Fruit fly (Drosophila melanogaster): ENCODE data around the gene CG13473.

Gene CG13473

DNA sequence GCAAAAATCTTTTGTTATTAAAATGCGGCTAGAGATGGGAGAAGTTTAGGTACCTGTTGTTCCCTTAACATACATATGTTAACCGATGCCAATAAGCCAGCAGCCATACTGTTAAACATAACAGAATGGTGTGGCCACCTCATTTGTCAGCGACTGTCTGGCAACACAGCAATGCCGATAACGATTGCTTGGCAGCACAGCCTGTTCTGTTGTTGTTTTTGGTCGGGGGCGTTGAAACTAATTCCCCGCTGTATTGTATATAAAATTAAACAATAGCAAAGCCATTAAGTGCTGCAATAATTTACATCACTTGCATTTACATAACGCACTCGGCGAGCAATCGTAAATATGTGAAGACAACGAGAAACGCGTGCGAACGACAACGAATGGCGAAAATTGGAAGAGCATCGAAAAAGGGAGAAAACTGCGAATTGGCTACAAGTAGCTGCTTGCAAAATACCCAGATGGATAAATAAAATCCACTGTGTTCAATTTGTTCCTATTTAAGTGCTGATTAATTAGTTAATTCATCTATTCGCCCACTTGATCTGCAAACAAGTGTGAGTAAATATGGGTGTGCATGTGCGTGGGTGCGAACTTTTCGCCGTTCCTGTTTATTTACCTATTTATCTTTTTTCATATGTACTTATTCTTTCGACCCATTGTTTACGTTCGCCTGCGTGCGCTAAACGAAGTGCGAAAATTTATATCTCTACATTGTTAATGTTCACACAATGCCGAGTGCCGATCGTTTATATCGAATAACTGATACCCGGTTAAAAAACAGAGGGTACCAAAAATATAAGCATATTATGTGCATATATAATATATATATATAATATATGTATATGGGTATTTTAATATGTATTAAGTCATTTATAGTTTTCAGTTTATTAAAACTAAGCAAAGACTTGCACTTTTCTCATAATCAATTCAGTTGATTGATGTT is 33.6 kb downstream of the CG13473 start, which contains the start of the genes Tsen34 and Mgat4a (continued):
- TF ChIP-seq Stat92E (GFP tag; optimal IDR thresholded peaks at IDR 0.05), result peak in 1 of 3 experiments; percentile 37
- TF ChIP-seq CG10431 (GFP tag; optimal IDR thresholded peaks at IDR 0.05), result peak; percentile 67
- TF ChIP-seq bsh (GFP tag; optimal IDR thresholded peaks at IDR 0.05), result no peak
- no peak; the same call in 1 of the 2 replicates for TF ChIP-seq Ada2b (GFP tag; IDR thresholded peaks at IDR 0.05)
- TF ChIP-seq CG2116 (GFP tag; optimal IDR thresholded peaks at IDR 0.05), result peak; percentile 71
- TF ChIP-seq chm (GFP tag; IDR thresholded peaks at IDR 0.05), result peak; percentile 14; the same call in 1 of the 2 replicates
- peak; percentile 42; the same call in 2 of the 3 replicates for TF ChIP-seq Aef1 (GFP tag; IDR thresholded peaks at IDR 0.05)
- peak; percentile 46; the same call in 1 of the 3 replicates for TF ChIP-seq CG34224 (GFP tag; IDR thresholded peaks at IDR 0.05; ENCODE audit: partially characterized antibody)
- TF ChIP-seq Scr (GFP tag; IDR thresholded peaks at IDR 0.05; ENCODE audit: partially characterized antibody), result peak; percentile 45
- peak; percentile 8; the same call in 1 of the 3 replicates for TF ChIP-seq otp (GFP tag; IDR thresholded peaks at IDR 0.05)
- TF ChIP-seq Gug (GFP tag; IDR thresholded peaks at IDR 0.05), result no peak
- no peak for TF ChIP-seq sima (GFP tag; optimal IDR thresholded peaks at IDR 0.05)
- no peak for TF ChIP-seq CG14667 (GFP tag; IDR thresholded peaks at IDR 0.05)
- TF ChIP-seq HLH54F (GFP tag; optimal IDR thresholded peaks at IDR 0.05), result peak; percentile 27
- TF ChIP-seq CG1647 (GFP tag; optimal IDR thresholded peaks at IDR 0.05), result peak; percentile 57
- peak; percentile 41 for TF ChIP-seq CG7786 (GFP tag; optimal IDR thresholded peaks at IDR 0.05)
- no peak for TF ChIP-seq CHES-1-like (GFP tag; optimal IDR thresholded peaks at IDR 0.05)
- peak; percentile 87 for TF ChIP-seq sr (GFP tag; IDR thresholded peaks at IDR 0.05)
- no peak for TF ChIP-seq ftz-f1 (GFP tag; optimal IDR thresholded peaks at IDR 0.05)
- peak; percentile 19 for TF ChIP-seq Bdp1 (GFP tag; optimal IDR thresholded peaks at IDR 0.05)
- TF ChIP-seq Mes4 (GFP tag; optimal IDR thresholded peaks at IDR 0.05), result no peak
- TF ChIP-seq CG7987 (GFP tag; optimal IDR thresholded peaks at IDR 0.05), result peak; percentile 71
- peak; percentile 88 for TF ChIP-seq CG4360 (GFP tag; IDR thresholded peaks at IDR 0.05)
- peak; percentile 6 for TF ChIP-seq bigmax (GFP tag; optimal IDR thresholded peaks at IDR 0.05)
- TF ChIP-seq CG17328 (GFP tag; IDR thresholded peaks at IDR 0.05), result no peak
- TF ChIP-seq CG11696 (GFP tag; IDR thresholded peaks at IDR 0.05), result 0 out of 2 replicates have a peak, but pooled peaks have one; percentile 13
- TF ChIP-seq pzg (GFP tag; optimal IDR thresholded peaks at IDR 0.05), result peak; percentile 95
- TF ChIP-seq nmo (GFP tag; optimal IDR thresholded peaks at IDR 0.05), result no peak
- no peak for TF ChIP-seq Chrac-16 (GFP tag; optimal IDR thresholded peaks at IDR 0.05)
- TF ChIP-seq CG4424 (GFP tag; optimal IDR thresholded peaks at IDR 0.05), result no peak
- TF ChIP-seq CG1832 (GFP tag; optimal IDR thresholded peaks at IDR 0.05), result no peak
- peak; percentile 44; the same call in 1 of the 3 replicates for TF ChIP-seq row (GFP tag; IDR thresholded peaks at IDR 0.05)
- peak; percentile 4 for TF ChIP-seq Sry-β (GFP tag; optimal IDR thresholded peaks at IDR 0.05)
- peak; percentile 50 for TF ChIP-seq HHEX (GFP tag; optimal IDR thresholded peaks at IDR 0.05)
- TF ChIP-seq CG6765 (GFP tag; optimal IDR thresholded peaks at IDR 0.05), result peak; percentile 56
- TF ChIP-seq CG12744 (GFP tag; optimal IDR thresholded peaks at IDR 0.05), result peak; percentile 52
- TF ChIP-seq ken (GFP tag; IDR thresholded peaks at IDR 0.05), result no peak
- TF ChIP-seq BEAF-32 (GFP tag; optimal IDR thresholded peaks at IDR 0.05), result peak; percentile 65
- no peak for TF ChIP-seq CG3407 (GFP tag; optimal IDR thresholded peaks at IDR 0.05)
- peak; percentile 79 for TF ChIP-seq caup (GFP tag; optimal IDR thresholded peaks at IDR 0.05; ENCODE audit: severe bottlenecking)
- TF ChIP-seq CG2678 (tag; optimal IDR thresholded peaks at IDR 0.05), result no peak
- peak in 1 of 2 experiments; percentile 39 for TF ChIP-seq dpn (GFP tag; optimal IDR thresholded peaks at IDR 0.05)
- no peak for TF ChIP-seq CG9437 (GFP tag; optimal IDR thresholded peaks at IDR 0.05)
- TF ChIP-seq CG18476 (GFP tag; optimal IDR thresholded peaks at IDR 0.05), result peak; percentile 15
- TF ChIP-seq CG30431 (GFP tag; optimal IDR thresholded peaks at IDR 0.05), result no peak
- peak; percentile 15 for TF ChIP-seq tap (tag; optimal IDR thresholded peaks at IDR 0.05)
- no peak for TF ChIP-seq CG3838 (GFP tag; optimal IDR thresholded peaks at IDR 0.05)
